Worm (Caenorhabditis elegans) whole organism, midembryonic: Measurements from ENCODE around the gene str-28.

Experiments
- cog-1 ChIP-seq: sonication (generic microtip); optimal IDR thresholded peaks from 2 replicates; lab custom pipeline; 2016; ENCODE audit warnings: missing genetic modification characterization, missing compliant biosample characterization
- med-1 ChIP-seq: sonication (generic microtip); optimal IDR thresholded peaks from 2 replicates; lab custom pipeline; 2017; ENCODE audit warnings: missing genetic modification characterization, mild to moderate bottlenecking, missing compliant biosample characterization, antibody characterized with exemption, missing genetic modification reagents; ENCODE audit not compliant: insufficient read depth
- tab-1 ChIP-seq: fragments of 200-800 bp; sonication (Bioruptor generic); IDR thresholded peaks from 2 replicates; pipeline ENCODE4 v1.3.6; 2022; ENCODE audit warnings: missing genetic modification characterization, missing compliant biosample characterization
- ztf-23 ChIP-seq: fragments of 200-800 bp; sonication (Bioruptor generic); IDR thresholded peaks from 2 replicates; pipeline ENCODE4 v1.3.6; 2022; ENCODE audit warnings: missing genetic modification reagents, missing genetic modification characterization, missing compliant biosample characterization

DNA sequence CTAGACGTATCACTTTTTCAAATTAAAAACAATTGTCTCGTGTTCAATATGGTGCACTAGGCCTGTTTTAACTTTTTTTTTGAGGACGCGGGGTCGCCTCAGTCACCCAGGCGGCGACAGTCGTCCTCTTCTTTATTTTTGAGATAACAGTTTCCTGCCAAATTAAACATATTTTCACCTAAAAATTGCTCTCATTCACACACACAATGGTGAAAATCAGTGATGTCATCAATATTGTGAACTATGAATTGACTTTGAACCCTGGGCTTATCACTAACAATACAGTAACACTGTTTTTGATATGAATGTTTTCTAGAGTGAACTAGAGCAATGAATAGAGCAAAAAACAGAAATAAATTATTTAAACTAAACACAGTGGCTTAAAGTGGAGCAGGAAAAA lies 48.6 kb upstream of the str-28 start:
- TF ChIP-seq ztf-23 (no peak), med-1 (GFP tag; lab: Kevin White, UChicago) (no peak), cog-1 (no peak), tab-1 (GFP tag; lab: Robert Waterston, UW) (no peak)
